Fruit fly (Drosophila melanogaster) whole organism, pupa: ENCODE data around the gene Pdf.

Experiments used
- CG13204 ChIP-seq: fragments of 200-800 bp; sonication (Bioruptor generic); optimal IDR thresholded peaks from 2 replicates; lab custom pipeline; 2018; ENCODE audit warnings: missing biosample characterization, mild to moderate bottlenecking, missing genetic modification characterization, moderate library complexity
- CG4496 ChIP-seq: fragments of 200-800 bp; sonication (Bioruptor generic); IDR thresholded peaks from 3 replicates; pipeline ENCODE4 v1.3.6; 2022; ENCODE audit warnings: missing biosample characterization, missing genetic modification characterization
- CG8159 ChIP-seq: fragments of 200-800 bp; sonication (Bioruptor generic); optimal IDR thresholded peaks from 3 replicates; lab custom pipeline; 2018; ENCODE audit warnings: missing biosample characterization, mild to moderate bottlenecking, missing genetic modification characterization, moderate library complexity
- EcR ChIP-seq: fragments of 200-800 bp; sonication (Bioruptor generic); optimal IDR thresholded peaks from 3 replicates; lab custom pipeline; 2019; ENCODE audit warnings: missing biosample characterization, missing genetic modification characterization, mild to moderate bottlenecking, moderate library complexity, missing genetic modification reagents
- fd96Ca ChIP-seq: fragments of 200-800 bp; sonication (Bioruptor generic); IDR thresholded peaks from 3 replicates; pipeline ENCODE4 v1.3.6; 2022; ENCODE audit warnings: missing biosample characterization, missing genetic modification characterization
- rn ChIP-seq: fragments of 200-800 bp; sonication (Bioruptor generic); IDR thresholded peaks from 2 replicates; pipeline ENCODE4 v1.3.6; 2022; ENCODE audit warnings: missing biosample characterization, missing genetic modification characterization

- TF ChIP-seq CG8159 (tag; lab: Kevin White, UChicago) (peak; percentile 81), fd96Ca (GFP tag; lab: Robert Waterston, UW) (no peak), CG4496 (GFP tag; lab: Robert Waterston, UW) (peak; percentile 43; the same call in 1 of the 3 replicates), rn (GFP tag; lab: Robert Waterston, UW) (no peak), CG13204 (GFP tag; lab: Kevin White, UChicago) (peak; percentile 65), EcR (no peak)
Measured at dm6 chr3R:26499136-26499535, 43.2 kb upstream of the Pdf start.
